Fruit fly (Drosophila melanogaster) whole organism: ENCODE results near the gene Gbeta76C.

ENCODE experiments used
- CG8478 ChIP-seq: fragments of >200 bp; optimal IDR thresholded peaks from 2 replicates; lab custom pipeline; 2018; ENCODE audit warnings: inconsistent platforms
- Dll ChIP-seq: fragments of >200 bp; optimal IDR thresholded peaks from 2 replicates; lab custom pipeline; 2017
- EcR ChIP-seq, 2 experiments: fragments of >200 bp; optimal IDR thresholded peaks; 2 replicates each; lab custom pipeline; 2017; ENCODE audit warnings: missing biosample characterization in 2 of 2, missing genetic modification characterization in 2 of 2, missing genetic modification reagents in 2 of 2
- pan ChIP-seq: fragments of >200 bp; optimal IDR thresholded peaks from 2 replicates; lab custom pipeline; 2017
- psq ChIP-seq: fragments of >200 bp; optimal IDR thresholded peaks from 2 replicates; lab custom pipeline; 2017
- usp ChIP-seq: fragments of >200 bp; optimal IDR thresholded peaks from 2 replicates; lab custom pipeline; 2017; ENCODE audit warnings: missing biosample characterization, missing genetic modification characterization, mixed read lengths

Gene Gbeta76C

dm6 chr3L:19665059-19665626 lies 22.3 kb upstream of the Gbeta76C start:
- TF ChIP-seq Dll (lab: Kevin White, UChicago) (no peak), usp (GFP tag; lab: Kevin White, UChicago) (no peak), pan (lab: Kevin White, UChicago) (no peak)

dm6 chr3L:19670492-19670891 lies 16.9 kb upstream of the Gbeta76C start:
- no peak for TF ChIP-seq CG8478 (lab: Kevin White, UChicago)
- no peak for TF ChIP-seq EcR (GFP tag; optimal IDR thresholded peaks at IDR 0.05; lab: Kevin White, UChicago)
- no peak for TF ChIP-seq usp (GFP tag; lab: Kevin White, UChicago)
- no peak for TF ChIP-seq Dll (lab: Kevin White, UChicago)
- no peak for TF ChIP-seq pan (lab: Kevin White, UChicago)
- no peak for TF ChIP-seq psq (lab: Kevin White, UChicago)

- TF ChIP-seq psq (lab: Kevin White, UChicago) (no peak), usp (GFP tag; lab: Kevin White, UChicago) (no peak), pan (lab: Kevin White, UChicago) (no peak), EcR (GFP tag; optimal IDR thresholded peaks at IDR 0.05; lab: Kevin White, UChicago) (no peak), CG8478 (lab: Kevin White, UChicago) (no peak), Dll (lab: Kevin White, UChicago) (no peak)
These were observed 13.1 kb upstream of the Gbeta76C start for dm6 chr3L:19674317-19674716.

- no peak for TF ChIP-seq usp (GFP tag; lab: Kevin White, UChicago)
- TF ChIP-seq pan (lab: Kevin White, UChicago) = no peak
- TF ChIP-seq psq (lab: Kevin White, UChicago) = no peak
These were observed 11.4 kb upstream of the Gbeta76C start for dm6 chr3L:19676050-19676449.

dm6 chr3L:19682902-19683301 lies 4.5 kb upstream of the Gbeta76C start:
- TF ChIP-seq CG8478 (lab: Kevin White, UChicago) (no peak), usp (GFP tag; lab: Kevin White, UChicago) (no peak), psq (lab: Kevin White, UChicago) (no peak), EcR (GFP tag; optimal IDR thresholded peaks at IDR 0.05; lab: Kevin White, UChicago) (no peak), pan (lab: Kevin White, UChicago) (no peak), Dll (lab: Kevin White, UChicago) (no peak)

- TF ChIP-seq Dll (lab: Kevin White, UChicago) (no peak), psq (lab: Kevin White, UChicago) (no peak), EcR (GFP tag; optimal IDR thresholded peaks at IDR 0.05; lab: Kevin White, UChicago) (no peak), pan (lab: Kevin White, UChicago) (no peak), usp (GFP tag; lab: Kevin White, UChicago) (no peak), CG8478 (lab: Kevin White, UChicago) (no peak)
These were observed 3.9 kb upstream of the Gbeta76C start for dm6 chr3L:19683520-19683919.

dm6 chr3L:19694156-19694643 lies 6.8 kb downstream of the Gbeta76C start:
- TF ChIP-seq pan (lab: Kevin White, UChicago) = no peak
- TF ChIP-seq Dll (lab: Kevin White, UChicago) = no peak
- no peak for TF ChIP-seq EcR (GFP tag; optimal IDR thresholded peaks at IDR 0.05; lab: Kevin White, UChicago)
- no peak for TF ChIP-seq usp (GFP tag; lab: Kevin White, UChicago)
- TF ChIP-seq CG8478 (lab: Kevin White, UChicago) = no peak
- TF ChIP-seq psq (lab: Kevin White, UChicago) = no peak

dm6 chr3L:19695057-19695627 lies 7.7 kb downstream of the Gbeta76C start, which contains the start of gene verm:
Gene verm, minus strand, starts transcription at chr3L:19695260.
- TF ChIP-seq pan (lab: Kevin White, UChicago) = no peak
- TF ChIP-seq EcR (GFP tag; optimal IDR thresholded peaks at IDR 0.05; lab: Kevin White, UChicago) = no peak
- TF ChIP-seq CG8478 (lab: Kevin White, UChicago) = no peak

- TF ChIP-seq CG8478 (lab: Kevin White, UChicago) (no peak), EcR (GFP tag; optimal IDR thresholded peaks at IDR 0.05; lab: Kevin White, UChicago) (no peak), Dll (lab: Kevin White, UChicago) (no peak), psq (lab: Kevin White, UChicago) (no peak), pan (lab: Kevin White, UChicago) (no peak), usp (GFP tag; lab: Kevin White, UChicago) (no peak)
These were observed 8.9 kb downstream of the Gbeta76C start for dm6 chr3L:19696073-19696960.

dm6 chr3L:19697395-19697978 lies 10.1 kb downstream of the Gbeta76C start:
- TF ChIP-seq usp (GFP tag; lab: Kevin White, UChicago) (no peak), psq (lab: Kevin White, UChicago) (no peak), Dll (lab: Kevin White, UChicago) (no peak), CG8478 (lab: Kevin White, UChicago) (no peak), EcR (GFP tag; optimal IDR thresholded peaks at IDR 0.05; lab: Kevin White, UChicago) (no peak), pan (lab: Kevin White, UChicago) (no peak)

- TF ChIP-seq CG8478 (lab: Kevin White, UChicago) (no peak), psq (lab: Kevin White, UChicago) (no peak), usp (GFP tag; lab: Kevin White, UChicago) (no peak), EcR (GFP tag; optimal IDR thresholded peaks at IDR 0.05; lab: Kevin White, UChicago) (no peak), Dll (lab: Kevin White, UChicago) (no peak), pan (lab: Kevin White, UChicago) (no peak)
These were observed 11.2 kb downstream of the Gbeta76C start for dm6 chr3L:19698651-19699050.
